Worm (Caenorhabditis elegans) whole organism, L4 larva: ENCODE results near the gene apl-1.

ENCODE experiments used
- R02D3.7 ChIP-seq: fragments of 150-350 bp; sonication (generic microtip); optimal IDR thresholded peaks from 3 replicates; lab custom pipeline; 2014; ENCODE audit warnings: missing biosample characterization, missing genetic modification characterization
- T20F7.1 ChIP-seq: fragments of 200-800 bp; sonication (Bioruptor generic); optimal IDR thresholded peaks from 2 replicates; lab custom pipeline; 2018; ENCODE audit warnings: mild to moderate bottlenecking, missing genetic modification characterization, missing compliant biosample characterization
- T26A8.4 ChIP-seq: fragments of 200-800 bp; sonication (Bioruptor generic); IDR thresholded peaks from 2 replicates; pipeline ENCODE4 v1.3.6; 2022; ENCODE audit warnings: missing genetic modification characterization, missing compliant biosample characterization
- Y105C5A.15 ChIP-seq: fragments of 200-800 bp; sonication (Bioruptor generic); IDR thresholded peaks from 2 replicates; pipeline ENCODE4 v1.3.6; 2022; ENCODE audit warnings: missing genetic modification characterization, missing compliant biosample characterization
- Y5F2A.4 ChIP-seq: fragments of 200-800 bp; sonication (Bioruptor generic); optimal IDR thresholded peaks from 2 replicates; lab custom pipeline; 2018; ENCODE audit warnings: mild to moderate bottlenecking, missing genetic modification characterization, missing compliant biosample characterization
- ZK546.5 ChIP-seq, 2 experiments: sonication (generic microtip); optimal IDR thresholded peaks; 2 replicates each; lab custom pipeline; 2017; ENCODE audit warnings: missing biosample characterization in 2 of 2, missing genetic modification characterization in 2 of 2
- aha-1 ChIP-seq: fragments of 150-350 bp; peaks from one replicate; lab custom pipeline; 2014; ENCODE audit warnings: missing biosample characterization, missing genetic modification characterization
- aly-2 ChIP-seq: sonication (generic microtip); optimal IDR thresholded peaks from 2 replicates; lab custom pipeline; 2018; ENCODE audit warnings: missing biosample characterization, missing genetic modification characterization
- attf-4 ChIP-seq: sonication (generic microtip); optimal IDR thresholded peaks from 3 replicates; lab custom pipeline; 2017; ENCODE audit warnings: missing biosample characterization, missing genetic modification characterization
- ceh-20 ChIP-seq: fragments of 200-800 bp; sonication (Bioruptor generic); IDR thresholded peaks from 2 replicates; pipeline ENCODE4 v1.3.6; 2022; ENCODE audit warnings: missing genetic modification reagents, missing genetic modification characterization, missing compliant biosample characterization
- ceh-28 ChIP-seq: fragments of 150-350 bp; optimal IDR thresholded peaks from 2 replicates; lab custom pipeline; 2014; ENCODE audit warnings: missing biosample characterization, missing genetic modification reagents, missing genetic modification characterization
- ceh-62 ChIP-seq: sonication (generic microtip); optimal IDR thresholded peaks from 2 replicates; lab custom pipeline; 2017; ENCODE audit warnings: missing biosample characterization, missing genetic modification characterization
- cey-2 ChIP-seq: sonication (generic microtip); optimal IDR thresholded peaks from 3 replicates; lab custom pipeline; 2017; ENCODE audit warnings: missing genetic modification characterization, mild to moderate bottlenecking, missing compliant biosample characterization, antibody characterized with exemption, borderline replicate concordance; ENCODE audit not compliant: insufficient read depth
- daf-12 ChIP-seq: fragments of 150-350 bp; optimal IDR thresholded peaks from 2 replicates; lab custom pipeline; 2014; ENCODE audit warnings: missing biosample characterization, missing genetic modification reagents, missing genetic modification characterization
- daf-16 ChIP-seq, 3 experiments: sonication (generic microtip); optimal IDR thresholded peaks; 2 replicates each; lab custom pipeline; 2016 to 2017; ENCODE audit warnings: missing genetic modification characterization in 3 of 3, missing genetic modification reagents in 3 of 3, mild to moderate bottlenecking in 2 of 3, missing compliant biosample characterization in 2 of 3, missing biosample characterization in 1 of 3, moderate library complexity in 1 of 3
- daf-19 ChIP-seq: fragments of 200-800 bp; sonication (Bioruptor generic); conservative IDR thresholded peaks from 2 replicates; pipeline ENCODE4 v1.3.6; 2022; ENCODE audit warnings: missing genetic modification characterization, missing compliant biosample characterization
- daf-8 ChIP-seq: fragments of 200-800 bp; sonication (Bioruptor generic); IDR thresholded peaks from 2 replicates; pipeline ENCODE4 v1.3.6; 2022; ENCODE audit warnings: missing genetic modification characterization, missing compliant biosample characterization
- dmd-6 ChIP-seq: fragments of 200-800 bp; sonication (Bioruptor generic); IDR thresholded peaks from 2 replicates; pipeline ENCODE4 v1.3.6; 2022; ENCODE audit warnings: missing genetic modification reagents, missing genetic modification characterization, missing compliant biosample characterization
- dpl-1 ChIP-seq: fragments of 150-350 bp; optimal IDR thresholded peaks from 2 replicates; lab custom pipeline; 2014; ENCODE audit warnings: missing biosample characterization, missing genetic modification reagents, missing genetic modification characterization
- duxl-1 ChIP-seq: sonication (generic microtip); optimal IDR thresholded peaks from 2 replicates; lab custom pipeline; 2016; ENCODE audit warnings: mild to moderate bottlenecking, missing genetic modification characterization, moderate library complexity, missing compliant biosample characterization; ENCODE audit not compliant: poor library complexity
- fkh-10 ChIP-seq: fragments of 150-350 bp; optimal IDR thresholded peaks from 2 replicates; lab custom pipeline; 2014; ENCODE audit warnings: missing biosample characterization, missing genetic modification reagents, missing genetic modification characterization
- fos-1 ChIP-seq: fragments of 150-350 bp; optimal IDR thresholded peaks from 2 replicates; lab custom pipeline; 2014; ENCODE audit warnings: missing biosample characterization, missing genetic modification characterization
- hif-1 ChIP-seq, 2 experiments: sonication (generic microtip); optimal IDR thresholded peaks; 2 replicates each; lab custom pipeline; 2016 to 2017; ENCODE audit warnings: missing compliant biosample characterization in 2 of 2, missing genetic modification characterization in 2 of 2, missing genetic modification reagents in 2 of 2, missing genotype in 2 of 2, mild to moderate bottlenecking in 1 of 2
- hlh-11 ChIP-seq: fragments of 200-800 bp; sonication (Bioruptor generic); optimal IDR thresholded peaks from 2 replicates; lab custom pipeline; 2018; ENCODE audit warnings: mild to moderate bottlenecking, missing genetic modification characterization, missing compliant biosample characterization
- hlh-30 ChIP-seq: sonication (generic microtip); optimal IDR thresholded peaks from 2 replicates; lab custom pipeline; 2017; ENCODE audit warnings: antibody characterized with exemption, mild to moderate bottlenecking, missing genetic modification characterization, missing compliant biosample characterization; ENCODE audit not compliant: insufficient read depth
- hmg-1.1 ChIP-seq: fragments of 200-800 bp; sonication (Bioruptor generic); IDR thresholded peaks from 2 replicates; pipeline ENCODE4 v1.3.6; 2022; ENCODE audit warnings: missing genetic modification reagents, missing genetic modification characterization, missing compliant biosample characterization
- lin-13 ChIP-seq: fragments of 150-350 bp; optimal IDR thresholded peaks from 2 replicates; lab custom pipeline; 2014; ENCODE audit warnings: missing biosample characterization, missing genetic modification reagents, missing genetic modification characterization
- lin-29 ChIP-seq: fragments of 200-800 bp; sonication (Bioruptor generic); IDR thresholded peaks from 2 replicates; pipeline ENCODE4 v1.3.6; 2022; ENCODE audit warnings: missing genetic modification reagents, missing genetic modification characterization, missing compliant biosample characterization
- lin-39 ChIP-seq: fragments of 150-350 bp; optimal IDR thresholded peaks from 2 replicates; lab custom pipeline; 2014; ENCODE audit warnings: missing biosample characterization, missing genetic modification reagents, missing genetic modification characterization
- madf-5 ChIP-seq, 2 experiments: fragments of 200-800 bp; sonication (Bioruptor generic); IDR thresholded peaks; 2 replicates each; pipeline ENCODE4 v1.3.6; 2022; ENCODE audit warnings: missing compliant biosample characterization in 2 of 2, missing genetic modification characterization in 2 of 2
- mdt-29 ChIP-seq: fragments of 200-800 bp; sonication (Bioruptor generic); IDR thresholded peaks from 2 replicates; pipeline ENCODE4 v1.3.6; 2022; ENCODE audit warnings: missing genetic modification reagents, missing genetic modification characterization, missing compliant biosample characterization
- mep-1 ChIP-seq: fragments of 150-350 bp; sonication (generic microtip); optimal IDR thresholded peaks from 3 replicates; lab custom pipeline; 2014; ENCODE audit warnings: missing biosample characterization, missing genetic modification characterization
- mxl-3 ChIP-seq: fragments of 200-800 bp; sonication (Bioruptor generic); optimal IDR thresholded peaks from 2 replicates; lab custom pipeline; 2018; ENCODE audit warnings: mild to moderate bottlenecking, missing genetic modification characterization, missing compliant biosample characterization
- nhr-102 ChIP-seq: sonication (generic microtip); optimal IDR thresholded peaks from 2 replicates; lab custom pipeline; 2016; ENCODE audit warnings: mild to moderate bottlenecking, missing genetic modification characterization, moderate library complexity, missing compliant biosample characterization
- nhr-237 ChIP-seq: sonication (generic microtip); optimal IDR thresholded peaks from 2 replicates; lab custom pipeline; 2017; ENCODE audit warnings: missing biosample characterization, missing genetic modification characterization
- nhr-28 ChIP-seq: fragments of 150-350 bp; optimal IDR thresholded peaks from 2 replicates; lab custom pipeline; 2014; ENCODE audit warnings: missing biosample characterization, missing genetic modification characterization
- nhr-42 ChIP-seq: fragments of 200-800 bp; sonication (Bioruptor generic); IDR thresholded peaks from 2 replicates; pipeline ENCODE4 v1.3.6; 2022; ENCODE audit warnings: missing genetic modification characterization, missing compliant biosample characterization
- pha-4 ChIP-seq, 2 experiments: fragments of 150-350 bp in 1 of 2; fragments of 200-800 bp in 1 of 2; sonication (Bioruptor generic) in 1 of 2; IDR thresholded peaks in 1 of 2; optimal IDR thresholded peaks in 1 of 2; 2 replicates each; pipeline versions ENCODE4 v1.3.6 to Lab custom; 2014 to 2022; ENCODE audit warnings: missing genetic modification characterization in 2 of 2, missing genetic modification reagents in 2 of 2, missing biosample characterization in 1 of 2, missing compliant biosample characterization in 1 of 2
- php-3 ChIP-seq: fragments of 200-800 bp; sonication (Bioruptor generic); IDR thresholded peaks from 2 replicates; pipeline ENCODE4 v1.3.6; 2022; ENCODE audit warnings: missing genetic modification reagents, missing genetic modification characterization, missing compliant biosample characterization
- saeg-2 ChIP-seq: fragments of 200-800 bp; sonication (Bioruptor generic); IDR thresholded peaks from 2 replicates; pipeline ENCODE4 v1.3.6; 2022; ENCODE audit warnings: missing genetic modification reagents, missing genetic modification characterization, missing compliant biosample characterization
- set-16 ChIP-seq: fragments of 200-800 bp; sonication (Bioruptor generic); IDR thresholded peaks from 2 replicates; pipeline ENCODE4 v1.3.6; 2022; ENCODE audit warnings: missing genetic modification reagents, missing genetic modification characterization, missing compliant biosample characterization
- skn-1 ChIP-seq: fragments of 150-350 bp; optimal IDR thresholded peaks from 2 replicates; lab custom pipeline; 2014; ENCODE audit warnings: missing biosample characterization, missing genetic modification characterization
- snpc-1.2 ChIP-seq: fragments of 200-800 bp; sonication (Bioruptor generic); IDR thresholded peaks from 2 replicates; pipeline ENCODE4 v1.3.6; 2022; ENCODE audit warnings: missing genetic modification reagents, missing genetic modification characterization, missing compliant biosample characterization
- tag-97 ChIP-seq: fragments of 200-800 bp; sonication (Bioruptor generic); IDR thresholded peaks from 2 replicates; pipeline ENCODE4 v1.3.6; 2022; ENCODE audit warnings: missing genetic modification characterization, missing compliant biosample characterization
- unc-39 ChIP-seq: sonication (generic microtip); optimal IDR thresholded peaks from 2 replicates; lab custom pipeline; 2017; ENCODE audit warnings: missing biosample characterization, missing genetic modification characterization
- vab-7 ChIP-seq: fragments of 200-800 bp; sonication (Bioruptor generic); IDR thresholded peaks from 2 replicates; pipeline ENCODE4 v1.3.6; 2022; ENCODE audit warnings: missing genetic modification reagents, missing genetic modification characterization, missing compliant biosample characterization
- zfp-2 ChIP-seq: sonication (generic microtip); optimal IDR thresholded peaks from 2 replicates; lab custom pipeline; 2016; ENCODE audit warnings: mild to moderate bottlenecking, missing genetic modification characterization, missing compliant biosample characterization
- zfp-3 ChIP-seq: fragments of 200-800 bp; sonication (Bioruptor generic); conservative IDR thresholded peaks from 2 replicates; pipeline ENCODE4 v1.3.6; 2022; ENCODE audit warnings: missing genetic modification reagents, missing genetic modification characterization, missing compliant biosample characterization
- zip-2 ChIP-seq: fragments of 150-350 bp; optimal IDR thresholded peaks from 2 replicates; lab custom pipeline; 2014; ENCODE audit warnings: missing biosample characterization, missing genetic modification characterization
- ztf-11 ChIP-seq: fragments of 150-350 bp; optimal IDR thresholded peaks from 2 replicates; lab custom pipeline; 2014; ENCODE audit warnings: missing biosample characterization, missing genetic modification characterization

The apl-1 gene

ce11 chrX:5085465-5085864 is 31.2 kb downstream of the apl-1 start (continued):
- TF ChIP-seq T26A8.4 (GFP tag; lab: Robert Waterston, UW) (peak; percentile 90), zfp-3 (GFP tag; lab: Robert Waterston, UW) (peak; percentile 88), duxl-1 (tag; lab: Kevin White, UChicago) (peak; percentile 78), zfp-2 (tag; lab: Kevin White, UChicago) (peak; percentile 68), R02D3.7 (tag; lab: Kevin White, UChicago) (peak; percentile 20), fos-1 (tag; lab: Kevin White, UChicago) (no peak), hlh-30 (peak; percentile 86), lin-29 (GFP tag; lab: Robert Waterston, UW) (peak; percentile 82; the same call in 1 of the 2 replicates), saeg-2 (GFP tag; lab: Robert Waterston, UW) (peak; percentile 91), nhr-237 (tag; lab: Kevin White, UChicago) (no peak), ceh-20 (GFP tag; lab: Robert Waterston, UW) (peak; percentile 93), pha-4 (GFP tag; IDR thresholded peaks at IDR 0.05; lab: Robert Waterston, UW) (peak; percentile 88), pha-4 (tag; optimal IDR thresholded peaks at IDR 0.05; lab: Kevin White, UChicago) (peak; percentile 41), daf-19 (GFP tag; lab: Robert Waterston, UW) (peak; percentile 94), daf-12 (no peak), fkh-10 (GFP tag; lab: Kevin White, UChicago) (peak; percentile 75), hlh-11 (peak; percentile 80), daf-8 (GFP tag; lab: Robert Waterston, UW) (no peak), tag-97 (no peak), mdt-29 (peak; percentile 87), daf-16 (GFP tag; optimal IDR thresholded peaks at IDR 0.05; lab: Kevin White, UChicago) (peak; percentile 81 to 90), daf-16 (tag; optimal IDR thresholded peaks at IDR 0.05; lab: Kevin White, UChicago) (peak; percentile 74), ceh-28 (tag; lab: Kevin White, UChicago) (no peak), ceh-62 (tag; lab: Kevin White, UChicago) (no peak), nhr-28 (peak; percentile 74), dpl-1 (GFP tag; lab: Kevin White, UChicago) (peak; percentile 35), madf-5 (GFP tag; IDR thresholded peaks at IDR 0.05; lab: Robert Waterston, UW) (peak; percentile 90 to 92), hif-1 (tag; optimal IDR thresholded peaks at IDR 0.05; lab: Kevin White, UChicago) (peak; percentile 10 to 76), mxl-3 (GFP tag; lab: Kevin White, UChicago) (peak; percentile 65), aha-1 (tag; lab: Kevin White, UChicago) (peak; percentile 98), php-3 (GFP tag; lab: Robert Waterston, UW) (peak; percentile 92), Y5F2A.4 (GFP tag; lab: Kevin White, UChicago) (peak; percentile 74), attf-4 (peak; percentile 30), lin-39 (tag; lab: Kevin White, UChicago) (no peak), Y105C5A.15 (GFP tag; lab: Robert Waterston, UW) (peak; percentile 86; the same call in 1 of the 2 replicates), aly-2 (tag; lab: Kevin White, UChicago) (no peak), mep-1 (tag; lab: Kevin White, UChicago) (peak; percentile 94), hmg-1.1 (GFP tag; lab: Robert Waterston, UW) (peak; percentile 97), lin-13 (GFP tag; lab: Kevin White, UChicago) (peak; percentile 85), snpc-1.2 (GFP tag; lab: Robert Waterston, UW) (peak; percentile 93), zip-2 (peak; percentile 74), set-16 (GFP tag; lab: Robert Waterston, UW) (0 out of 2 replicates have a peak, but pooled peaks have one; percentile 11), nhr-42 (GFP tag; lab: Robert Waterston, UW) (peak; percentile 82), ZK546.5 (tag; optimal IDR thresholded peaks at IDR 0.05; lab: Kevin White, UChicago) (no peak), cey-2 (no peak), dmd-6 (GFP tag; lab: Robert Waterston, UW) (peak; percentile 81), ztf-11 (tag; lab: Kevin White, UChicago) (no peak), unc-39 (tag; lab: Kevin White, UChicago) (no peak), skn-1 (tag; lab: Kevin White, UChicago) (no peak), nhr-102 (tag; lab: Kevin White, UChicago) (peak; percentile 86), T20F7.1 (GFP tag; lab: Kevin White, UChicago) (peak; percentile 73), vab-7 (peak; percentile 95)
